Fruit fly (Drosophila melanogaster): ENCODE data around the gene CG43145.
A peak's percentile ranks its signal among the peaks of the same experiment; 100 is the strongest.

Gene CG43145

dm6 chr2L:3703260-3703659, 1.6 kb downstream of the CG43145 start, which contains the start of gene CG2816 (continued):
- TF ChIP-seq Trl (optimal IDR thresholded peaks at IDR 0.05) (no peak), Trl (GFP tag; optimal IDR thresholded peaks at IDR 0.05) (peak; percentile 26), dmrt99B (tag; optimal IDR thresholded peaks at IDR 0.05) (peak; percentile 48), CG17612 (GFP tag; IDR thresholded peaks at IDR 0.05) (no peak), hb (GFP tag; IDR thresholded peaks at IDR 0.05; ENCODE audit: partially characterized antibody) (no peak), sr (GFP tag; IDR thresholded peaks at IDR 0.05) (no peak), tap (tag; optimal IDR thresholded peaks at IDR 0.05) (peak; percentile 24), NfI (GFP tag; optimal IDR thresholded peaks at IDR 0.05) (peak; percentile 78), vvl (GFP tag; IDR thresholded peaks at IDR 0.05) (peak; percentile 87; the same call in 1 of the 2 replicates), CG9727 (GFP tag; optimal IDR thresholded peaks at IDR 0.05) (no peak), ase (GFP tag; IDR thresholded peaks at IDR 0.05) (peak; percentile 71; the same call in 2 of the 3 replicates), maf-S (GFP tag; optimal IDR thresholded peaks at IDR 0.05) (peak; percentile 84), CG31441 (GFP tag; IDR thresholded peaks at IDR 0.05) (no peak), CG18262 (tag; optimal IDR thresholded peaks at IDR 0.05) (no peak), hbn (GFP tag; IDR thresholded peaks at IDR 0.05; ENCODE audit: partially characterized antibody) (no peak), D19A (tag; optimal IDR thresholded peaks at IDR 0.05) (no peak), Bdp1 (GFP tag; optimal IDR thresholded peaks at IDR 0.05) (no peak), tin (GFP tag; optimal IDR thresholded peaks at IDR 0.05) (peak; percentile 53), ind (GFP tag; optimal IDR thresholded peaks at IDR 0.05) (peak; percentile 59), CoRest (tag; optimal IDR thresholded peaks at IDR 0.05) (peak; percentile 49), CG14014 (GFP tag; IDR thresholded peaks at IDR 0.05) (peak; percentile 92), CG6791 (GFP tag; IDR thresholded peaks at IDR 0.05; ENCODE audit: partially characterized antibody) (no peak), Spps (tag; optimal IDR thresholded peaks at IDR 0.05) (no peak), CG30403 (GFP tag; optimal IDR thresholded peaks at IDR 0.05) (peak; percentile 80), Hmx (GFP tag; optimal IDR thresholded peaks at IDR 0.05) (no peak), CG6765 (GFP tag; optimal IDR thresholded peaks at IDR 0.05) (no peak), lilli (GFP tag; optimal IDR thresholded peaks at IDR 0.05) (peak; percentile 93), CG9437 (GFP tag; optimal IDR thresholded peaks at IDR 0.05) (peak; percentile 16), CG14050 (GFP tag; IDR thresholded peaks at IDR 0.05) (peak; percentile 24; the same call in 1 of the 3 replicates), klu (GFP tag; IDR thresholded peaks at IDR 0.05) (peak; percentile 83), CG14860 (GFP tag; IDR thresholded peaks at IDR 0.05; ENCODE audit: partially characterized antibody) (no peak), CG3726 (GFP tag; IDR thresholded peaks at IDR 0.05) (peak; percentile 64; the same call in 1 of the 3 replicates), tio (GFP tag; optimal IDR thresholded peaks at IDR 0.05) (peak; percentile 36), en (GFP tag; optimal IDR thresholded peaks at IDR 0.05) (peak; percentile 7), Sry-β (GFP tag; optimal IDR thresholded peaks at IDR 0.05) (no peak), Vsx1 (GFP tag; optimal IDR thresholded peaks at IDR 0.05) (no peak), CG1792 (GFP tag; optimal IDR thresholded peaks at IDR 0.05) (no peak), CG8478 (optimal IDR thresholded peaks at IDR 0.05) (no peak), pum (GFP tag; optimal IDR thresholded peaks at IDR 0.05) (peak; percentile 23), CG11398 (GFP tag; optimal IDR thresholded peaks at IDR 0.05) (no peak), CG17361 (GFP tag; IDR thresholded peaks at IDR 0.05) (no peak), CG5245 (GFP tag; optimal IDR thresholded peaks at IDR 0.05) (no peak), CG5180 (GFP tag; optimal IDR thresholded peaks at IDR 0.05) (no peak), onecut (GFP tag; IDR thresholded peaks at IDR 0.05) (no peak), trh (GFP tag; optimal IDR thresholded peaks at IDR 0.05) (no peak), CG11560 (tag; IDR thresholded peaks at IDR 0.05) (peak; percentile 75), CHES-1-like (GFP tag; optimal IDR thresholded peaks at IDR 0.05) (peak; percentile 79), corto (GFP tag; optimal IDR thresholded peaks at IDR 0.05) (peak; percentile 34), grau (tag; optimal IDR thresholded peaks at IDR 0.05) (peak; percentile 58), CG17568 (GFP tag; optimal IDR thresholded peaks at IDR 0.05) (no peak), Bteb2 (GFP tag; optimal IDR thresholded peaks at IDR 0.05) (no peak), CG2678 (tag; optimal IDR thresholded peaks at IDR 0.05) (peak; percentile 66)
